Fruit fly (Drosophila melanogaster): ENCODE data around the gene CG32269.
A peak's percentile ranks its signal among the peaks of the same experiment; 100 is the strongest.

DNA sequence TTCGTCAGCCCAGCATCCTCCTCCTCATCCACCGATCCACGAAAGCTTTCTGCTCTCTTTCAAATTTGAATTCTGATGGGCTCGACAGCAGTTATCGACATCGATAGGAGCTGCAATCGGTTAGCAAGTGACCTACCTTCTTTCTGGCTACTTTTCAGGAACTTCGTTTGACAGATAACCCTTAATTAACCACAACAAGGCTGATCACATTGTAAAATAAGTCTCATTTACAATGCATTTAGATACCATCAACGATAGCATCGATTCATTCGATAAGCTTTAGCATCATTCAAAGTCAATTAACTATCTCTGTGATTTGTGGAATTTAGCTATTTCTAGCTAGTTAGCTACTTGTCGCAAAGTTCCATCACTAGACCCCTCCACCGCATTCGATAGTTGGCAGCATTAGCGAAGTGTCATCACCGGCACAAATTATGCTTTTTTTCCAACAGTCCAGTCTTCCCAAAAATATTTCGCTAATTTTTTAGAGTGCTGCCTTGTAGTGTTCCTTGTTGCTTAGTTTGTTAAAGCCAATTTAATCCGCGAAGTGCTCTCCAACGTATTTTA, 30.2 kb downstream of the CG32269 start, which contains the start of the genes MnM and Girdin:
- TF ChIP-seq rn (GFP tag; IDR thresholded peaks at IDR 0.05) (no peak), Ets98B (GFP tag; IDR thresholded peaks at IDR 0.05) (no peak), D1 (tag; optimal IDR thresholded peaks at IDR 0.05) (no peak), CG34367 (tag; optimal IDR thresholded peaks at IDR 0.05) (no peak), CG8301 (tag; optimal IDR thresholded peaks at IDR 0.05) (no peak), fd96Ca (GFP tag; IDR thresholded peaks at IDR 0.05) (0 out of 3 replicates have a peak, but pooled peaks have one; percentile 53), Snoo (tag; optimal IDR thresholded peaks at IDR 0.05) (no peak), CG14655 (GFP tag; optimal IDR thresholded peaks at IDR 0.05) (no peak), CG4496 (GFP tag; IDR thresholded peaks at IDR 0.05) (no peak), EcR (GFP tag; optimal IDR thresholded peaks at IDR 0.05) (peak; percentile 7), CG17806 (tag; optimal IDR thresholded peaks at IDR 0.05) (no peak)
